Fruit fly (Drosophila melanogaster) whole organism, wandering third instar larva: ENCODE results near the gene CG31960.
A peak's percentile ranks its signal among the peaks of the same experiment; 100 is the strongest.

Experiments
- Abd-B ChIP-seq: fragments of >200 bp; optimal IDR thresholded peaks from 2 replicates; lab custom pipeline; 2017; ENCODE audit warnings: missing biosample characterization, missing genetic modification characterization
- CG32264 ChIP-seq: fragments of 200-800 bp; sonication (Bioruptor generic); optimal IDR thresholded peaks from 2 replicates; lab custom pipeline; 2016; ENCODE audit warnings: missing biosample characterization, missing genetic modification characterization
- CG9705 ChIP-seq: fragments of 200-800 bp; sonication (Bioruptor generic); optimal IDR thresholded peaks from 2 replicates; lab custom pipeline; 2018; ENCODE audit warnings: missing biosample characterization, mild to moderate bottlenecking, missing genetic modification characterization
- CrebA ChIP-seq: fragments of 200-800 bp; sonication (Bioruptor generic); optimal IDR thresholded peaks from 2 replicates; lab custom pipeline; 2016; ENCODE audit warnings: missing biosample characterization, mild to moderate bottlenecking, missing genetic modification characterization, borderline replicate concordance
- Dfd ChIP-seq: fragments of >200 bp; optimal IDR thresholded peaks from 2 replicates; lab custom pipeline; 2017; ENCODE audit warnings: missing biosample characterization, missing genetic modification characterization
- Dif ChIP-seq: fragments of 200-275, 200-300 bp; sonication (Bioruptor generic); optimal IDR thresholded peaks from 2 replicates; lab custom pipeline; 2018; ENCODE audit warnings: missing biosample characterization, missing genetic modification characterization; ENCODE audit not compliant: partially characterized antibody
- GATAd ChIP-seq: sonication (Bioruptor generic); optimal IDR thresholded peaks from 2 replicates; lab custom pipeline; 2016; ENCODE audit warnings: missing biosample characterization, missing genetic modification characterization
- HLH106 ChIP-seq: fragments of 200-800 bp; optimal IDR thresholded peaks from 3 replicates; lab custom pipeline; 2019; ENCODE audit warnings: missing biosample characterization, mild to moderate bottlenecking, missing genetic modification characterization, moderate library complexity
- Hnf4 ChIP-seq: fragments of 200-800 bp; sonication (Bioruptor generic); optimal IDR thresholded peaks from 2 replicates; lab custom pipeline; 2016; ENCODE audit warnings: missing biosample characterization, mild to moderate bottlenecking, missing genetic modification characterization
- Hr78 ChIP-seq: fragments of >200 bp; optimal IDR thresholded peaks from 2 replicates; lab custom pipeline; 2017; ENCODE audit warnings: missing biosample characterization, missing genetic modification characterization
- Hr83 ChIP-seq: fragments of 200-300 bp; sonication (Bioruptor generic); optimal IDR thresholded peaks from 2 replicates; lab custom pipeline; 2016; ENCODE audit warnings: missing biosample characterization, mild to moderate bottlenecking, missing genetic modification characterization, moderate library complexity; ENCODE audit not compliant: poor library complexity, severe bottlenecking
- Jra ChIP-seq: sonication (Bioruptor generic); optimal IDR thresholded peaks from 2 replicates; lab custom pipeline; 2016; ENCODE audit warnings: missing biosample characterization, missing genetic modification characterization
- Mio ChIP-seq: sonication (Bioruptor generic); optimal IDR thresholded peaks from 2 replicates; lab custom pipeline; 2016; ENCODE audit warnings: missing biosample characterization, missing genetic modification characterization
- Myc ChIP-seq: fragments of >200 bp; optimal IDR thresholded peaks from 2 replicates; lab custom pipeline; 2017
- N ChIP-seq: fragments of >200 bp; optimal IDR thresholded peaks from 2 replicates; lab custom pipeline; 2018; ENCODE audit warnings: missing biosample characterization, missing external identifiers, missing genetic modification characterization
- OdsH ChIP-seq: fragments of 200-800 bp; sonication (Bioruptor generic); optimal IDR thresholded peaks from 2 replicates; lab custom pipeline; 2016; ENCODE audit warnings: missing biosample characterization, mild to moderate bottlenecking, missing genetic modification characterization
- Rel ChIP-seq, 2 experiments: fragments of 200-800 bp; sonication (Bioruptor generic) in 1 of 2; optimal IDR thresholded peaks; 2 replicates in 1 of 2; 3 replicates in 1 of 2; lab custom pipeline; 2016 to 2019; ENCODE audit warnings: mild to moderate bottlenecking in 2 of 2, missing biosample characterization in 2 of 2, missing genetic modification characterization in 2 of 2, moderate library complexity in 1 of 2
- Sp1 ChIP-seq: fragments of 200-800 bp; sonication (Bioruptor generic); optimal IDR thresholded peaks from 3 replicates; lab custom pipeline; 2019; ENCODE audit warnings: missing biosample characterization, mild to moderate bottlenecking, missing genetic modification characterization, moderate library complexity
- Vsx2 ChIP-seq: fragments of 200-300, 225-300 bp; sonication (Bioruptor generic); optimal IDR thresholded peaks from 2 replicates; lab custom pipeline; 2018; ENCODE audit warnings: missing biosample characterization, missing genetic modification characterization; ENCODE audit not compliant: partially characterized antibody
- br ChIP-seq: fragments of 200-800 bp; sonication (Bioruptor generic); optimal IDR thresholded peaks from 2 replicates; lab custom pipeline; 2016; ENCODE audit warnings: missing biosample characterization, missing genetic modification characterization
- brk ChIP-seq: fragments of 200-800 bp; sonication (Bioruptor generic); optimal IDR thresholded peaks from 2 replicates; lab custom pipeline; 2016; ENCODE audit warnings: missing biosample characterization, mild to moderate bottlenecking, missing genetic modification characterization
- dl ChIP-seq, 2 experiments: fragments of 175-275, 200-275 bp in 1 of 2; fragments of 200-275 bp in 1 of 2; sonication (Bioruptor generic); optimal IDR thresholded peaks; lab custom pipeline; 2018; ENCODE audit warnings: mild to moderate bottlenecking in 2 of 2, missing biosample characterization in 2 of 2, missing genetic modification characterization in 2 of 2, moderate library complexity in 2 of 2; ENCODE audit not compliant: partially characterized antibody in 2 of 2, insufficient read depth in 1 of 2
- dmrt93B ChIP-seq: fragments of 200-800 bp; sonication (Bioruptor generic); optimal IDR thresholded peaks from 2 replicates; lab custom pipeline; 2018; ENCODE audit warnings: missing biosample characterization, mild to moderate bottlenecking, missing genetic modification characterization
- dsf ChIP-seq: sonication (Bioruptor generic); optimal IDR thresholded peaks from 2 replicates; lab custom pipeline; 2016; ENCODE audit warnings: missing biosample characterization, missing genetic modification characterization, borderline replicate concordance
- ey ChIP-seq: fragments of 200-800 bp; sonication (Bioruptor generic); optimal IDR thresholded peaks from 2 replicates; lab custom pipeline; 2016; ENCODE audit warnings: missing biosample characterization, missing genetic modification characterization
- foxo ChIP-seq, 2 experiments: fragments of 200-800 bp; sonication (Bioruptor generic); optimal IDR thresholded peaks; 2 replicates in 1 of 2; 3 replicates in 1 of 2; lab custom pipeline; 2016 to 2017; ENCODE audit warnings: missing biosample characterization in 2 of 2, missing genetic modification characterization in 2 of 2
- fru ChIP-seq: fragments of 200-800 bp; sonication (Bioruptor generic); optimal IDR thresholded peaks from 3 replicates; lab custom pipeline; 2016; ENCODE audit warnings: missing biosample characterization, mild to moderate bottlenecking, missing genetic modification characterization
- h ChIP-seq: fragments of 200-800 bp; sonication (Bioruptor generic); optimal IDR thresholded peaks from 3 replicates; lab custom pipeline; 2016; ENCODE audit warnings: missing biosample characterization, mild to moderate bottlenecking, missing genetic modification characterization
- jim ChIP-seq: fragments of 175-275, 200-325 bp; sonication (Bioruptor generic); optimal IDR thresholded peaks from 2 replicates; lab custom pipeline; 2016; ENCODE audit warnings: missing biosample characterization, mild to moderate bottlenecking, missing genetic modification characterization
- lola ChIP-seq: fragments of >200 bp; optimal IDR thresholded peaks from 2 replicates; lab custom pipeline; 2017; ENCODE audit warnings: missing biosample characterization, missing genetic modification characterization
- pan ChIP-seq: fragments of >200 bp; optimal IDR thresholded peaks from 2 replicates; lab custom pipeline; 2017
- psq ChIP-seq: fragments of 200-800 bp; sonication (Bioruptor generic); optimal IDR thresholded peaks from 3 replicates; lab custom pipeline; 2017; ENCODE audit warnings: missing biosample characterization, mild to moderate bottlenecking, missing genetic modification characterization, moderate library complexity
- rgr ChIP-seq: fragments of 200-800 bp; sonication (Bioruptor generic); optimal IDR thresholded peaks from 3 replicates; lab custom pipeline; 2016; ENCODE audit warnings: missing biosample characterization, mild to moderate bottlenecking, missing genetic modification characterization
- sage ChIP-seq: fragments of 200-800 bp; sonication (Bioruptor generic); optimal IDR thresholded peaks from 2 replicates; lab custom pipeline; 2016; ENCODE audit warnings: missing biosample characterization, mild to moderate bottlenecking, missing genetic modification characterization
- sv ChIP-seq: fragments of 200-800 bp; sonication (Bioruptor generic); optimal IDR thresholded peaks from 3 replicates; lab custom pipeline; 2016; ENCODE audit warnings: missing biosample characterization, missing genetic modification characterization
- tai ChIP-seq: sonication (Bioruptor generic); optimal IDR thresholded peaks from 2 replicates; lab custom pipeline; 2016; ENCODE audit warnings: missing biosample characterization, missing genetic modification characterization
- usp ChIP-seq: fragments of >200 bp; optimal IDR thresholded peaks from 2 replicates; lab custom pipeline; 2017; ENCODE audit warnings: missing biosample characterization, missing genetic modification characterization
- woc ChIP-seq: sonication (Bioruptor generic); optimal IDR thresholded peaks from 2 replicates; lab custom pipeline; 2016; ENCODE audit warnings: missing biosample characterization, mild to moderate bottlenecking, missing genetic modification characterization

Gene CG31960

DNA sequence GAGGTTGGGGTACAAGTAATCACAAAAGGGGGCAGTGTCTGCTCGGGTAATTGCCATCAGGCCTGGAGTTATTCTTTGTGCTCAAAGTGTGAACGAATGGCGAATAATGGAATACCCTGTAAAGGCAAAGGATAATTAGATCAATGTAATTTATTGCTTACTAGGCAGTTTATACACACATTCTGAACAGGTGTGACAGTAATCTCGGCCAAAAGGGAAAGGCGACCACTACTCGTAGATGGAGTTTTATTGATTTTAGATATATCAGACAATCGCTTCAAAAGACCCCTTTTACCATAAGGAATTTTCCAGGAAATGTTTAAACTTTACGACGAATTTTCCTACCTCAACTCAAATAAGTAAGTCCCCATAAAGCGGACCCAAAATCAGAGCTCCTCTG lies 4.2 kb upstream of the CG31960 start:
- TF ChIP-seq fru (GFP tag; lab: Kevin White, UChicago) (peak; percentile 38), Vsx2 (GFP tag; lab: Kevin White, UChicago) (no peak), foxo (GFP tag; optimal IDR thresholded peaks at IDR 0.05; lab: Kevin White, UChicago) (no peak), N (GFP tag; lab: Kevin White, UChicago) (no peak), woc (GFP tag; lab: Kevin White, UChicago) (peak; percentile 54)

DNA sequence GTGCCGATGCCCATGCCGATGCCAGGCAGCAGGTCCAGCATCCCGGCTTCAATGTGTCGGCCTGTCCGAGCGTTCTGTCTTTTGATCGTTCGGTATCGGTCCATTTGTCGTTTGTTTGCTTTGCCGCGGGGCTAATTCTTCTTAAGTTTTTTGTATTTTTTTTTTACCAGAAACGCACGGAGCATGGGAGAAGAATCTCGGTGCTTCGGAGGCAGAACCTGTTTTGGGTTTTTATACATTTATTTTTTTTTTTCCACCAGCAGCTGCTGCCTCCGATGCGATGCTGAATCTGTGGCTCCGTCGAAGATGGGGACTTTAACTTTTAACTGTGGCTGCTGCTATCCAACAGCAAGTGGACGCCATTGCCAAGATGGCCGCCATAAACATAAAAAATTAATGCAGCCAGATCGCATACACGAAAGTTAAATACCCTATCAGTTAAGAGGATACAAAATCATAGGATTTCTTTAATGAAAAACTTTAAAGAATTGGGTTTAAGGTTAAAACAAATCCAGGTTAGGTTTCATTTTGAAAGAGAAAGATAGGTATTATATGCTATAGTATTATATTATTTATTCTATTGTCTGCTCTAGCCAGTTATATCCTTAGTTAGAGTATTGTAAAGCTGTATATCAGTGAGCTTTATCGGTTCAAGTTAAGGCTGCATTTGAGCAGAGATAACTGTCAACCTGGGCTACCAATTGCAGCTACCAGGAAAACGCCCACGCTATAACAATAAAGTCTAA lies 3.4 kb upstream of the CG31960 start:
- peak; percentile 69 for TF ChIP-seq psq
- TF ChIP-seq lola (GFP tag; lab: Kevin White, UChicago), result no peak
- no peak for TF ChIP-seq Hr78
- no peak for TF ChIP-seq N (GFP tag; lab: Kevin White, UChicago)
- TF ChIP-seq sage (GFP tag; lab: Kevin White, UChicago), result no peak
- TF ChIP-seq Vsx2 (GFP tag; lab: Kevin White, UChicago), result peak; percentile 31
- no peak for TF ChIP-seq Dfd (GFP tag; lab: Kevin White, UChicago)
- no peak for TF ChIP-seq Hr83 (GFP tag; lab: Kevin White, UChicago)
- TF ChIP-seq br (GFP tag; lab: Kevin White, UChicago), result peak; percentile 61
- TF ChIP-seq OdsH, result peak; percentile 83
- TF ChIP-seq rgr (GFP tag; lab: Kevin White, UChicago), result peak; percentile 50
- peak in 1 of 2 experiments; percentile 34 for TF ChIP-seq dl (GFP tag; optimal IDR thresholded peaks at IDR 0.05; lab: Kevin White, UChicago; ENCODE audit: insufficient read depth in 1 of 2, partially characterized antibody in 2 of 2)
- peak; percentile 3 for TF ChIP-seq tai
- no peak for TF ChIP-seq Dif
- TF ChIP-seq Jra (GFP tag; lab: Kevin White, UChicago), result no peak
- TF ChIP-seq fru (GFP tag; lab: Kevin White, UChicago), result peak; percentile 62
- TF ChIP-seq Hnf4, result peak; percentile 58
- TF ChIP-seq woc (GFP tag; lab: Kevin White, UChicago), result peak; percentile 59
- TF ChIP-seq ey (GFP tag; lab: Kevin White, UChicago), result peak; percentile 58
- TF ChIP-seq CG9705, result peak; percentile 27
- TF ChIP-seq Sp1 (GFP tag; lab: Kevin White, UChicago), result peak; percentile 80
- TF ChIP-seq usp (GFP tag; lab: Kevin White, UChicago), result no peak
- TF ChIP-seq dmrt93B (GFP tag; lab: Kevin White, UChicago), result peak; percentile 8
- no peak for TF ChIP-seq Myc (lab: Kevin White, UChicago)
- peak; percentile 35 for TF ChIP-seq brk (GFP tag; lab: Kevin White, UChicago)
- no peak for TF ChIP-seq dsf (GFP tag; lab: Kevin White, UChicago)
- no peak for TF ChIP-seq jim (GFP tag; lab: Kevin White, UChicago)
- peak; percentile 62 for TF ChIP-seq HLH106 (tag; lab: Kevin White, UChicago)
- peak; percentile 62 for TF ChIP-seq h (GFP tag; lab: Kevin White, UChicago)
- peak in 1 of 2 experiments; percentile 66 for TF ChIP-seq foxo (GFP tag; optimal IDR thresholded peaks at IDR 0.05; lab: Kevin White, UChicago)
- no peak for TF ChIP-seq pan (lab: Kevin White, UChicago)
- TF ChIP-seq Rel (GFP tag; optimal IDR thresholded peaks at IDR 0.05; lab: Kevin White, UChicago), result peak; percentile 6
- peak; percentile 49 for TF ChIP-seq Rel (tag; optimal IDR thresholded peaks at IDR 0.05; lab: Kevin White, UChicago)
- TF ChIP-seq sv, result no peak
- TF ChIP-seq GATAd (GFP tag; lab: Kevin White, UChicago), result no peak
- TF ChIP-seq CrebA (GFP tag; lab: Kevin White, UChicago), result peak; percentile 74
- no peak for TF ChIP-seq Mio (GFP tag; lab: Kevin White, UChicago)
- no peak for TF ChIP-seq Abd-B (GFP tag; lab: Kevin White, UChicago)
- TF ChIP-seq CG32264 (GFP tag; lab: Kevin White, UChicago), result no peak
- TF ChIP-seq, all 38 proteins: peak for 20
